Worm (Caenorhabditis elegans) whole organism, L4 larva: ENCODE measurements around the gene T05E12.6.

Experiments
- daf-19 ChIP-seq: fragments of 200-800 bp; sonication (Bioruptor generic); conservative IDR thresholded peaks from 2 replicates; pipeline ENCODE4 v1.3.6; 2022; ENCODE audit warnings: missing genetic modification characterization, missing compliant biosample characterization
- lim-7 ChIP-seq: fragments of 200-800 bp; sonication (Bioruptor generic); IDR thresholded peaks from 2 replicates; pipeline ENCODE4 v1.3.6; 2022; ENCODE audit warnings: missing genetic modification characterization, missing compliant biosample characterization

DNA sequence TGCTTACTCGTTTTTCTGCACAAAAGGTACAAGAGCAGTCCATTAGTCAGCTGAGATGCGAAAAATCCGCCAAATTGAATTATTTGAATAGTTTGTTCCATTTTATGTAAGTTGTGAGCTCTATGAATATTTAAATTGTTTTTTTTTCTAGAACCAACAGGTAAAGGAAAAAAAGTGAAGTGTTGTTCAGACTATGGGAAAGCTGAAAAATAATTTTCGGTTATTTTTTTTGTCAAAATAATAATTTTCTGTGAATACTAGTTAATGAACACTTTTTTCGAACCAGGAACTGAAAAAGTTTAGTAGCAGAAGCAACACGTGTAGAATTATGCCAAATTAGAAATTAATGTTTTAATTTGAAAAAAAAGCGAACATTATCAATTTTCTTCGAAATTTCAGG, 13.3 kb downstream of the T05E12.6 start, which contains the start of gene str-125:
- TF ChIP-seq daf-19 (no peak), lim-7 (GFP tag; lab: Robert Waterston, UW) (no peak)
